Worm (Caenorhabditis elegans): ENCODE results near the gene math-45.
A peak's percentile ranks its signal among the peaks of the same experiment; 100 is the strongest.

Gene math-45

ce11 chrII:1482419-1482818 is 34.8 kb downstream of the math-45 start:
- no peak for TF ChIP-seq efl-1 (optimal IDR thresholded peaks at IDR 0.05)
- peak in 1 of 2 experiments; percentile 39 for TF ChIP-seq efl-1 (GFP tag; optimal IDR thresholded peaks at IDR 0.05 in 1 of 2)
- no peak for TF ChIP-seq egl-13 (tag; optimal IDR thresholded peaks at IDR 0.05)
- no peak for TF ChIP-seq nhr-71 (tag; optimal IDR thresholded peaks at IDR 0.05)

DNA sequence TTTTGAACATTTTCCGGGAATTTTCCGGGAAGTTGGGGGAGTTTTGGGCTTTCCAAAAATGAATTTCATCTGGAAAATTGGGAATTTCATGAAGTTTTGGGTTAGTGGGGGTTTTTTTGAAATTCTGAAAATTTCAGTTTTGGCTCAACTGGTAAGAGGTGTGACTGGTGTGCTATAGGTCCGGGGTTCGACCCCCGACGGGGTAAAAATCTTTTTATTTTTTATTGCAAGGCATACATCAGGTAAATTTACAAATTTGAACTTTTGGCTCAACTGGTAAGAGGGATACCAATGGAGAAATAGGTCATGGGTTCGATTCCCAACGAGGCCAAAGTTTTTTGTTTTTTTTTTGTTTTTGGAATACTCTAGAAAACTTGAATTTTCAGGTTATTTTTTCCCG is 35.6 kb downstream of the math-45 start:
- no peak for TF ChIP-seq zip-4 (GFP tag; optimal IDR thresholded peaks at IDR 0.05)
- TF ChIP-seq xbp-1 (tag; optimal IDR thresholded peaks at IDR 0.05), result no peak
- no peak for TF ChIP-seq nhr-12 (tag; optimal IDR thresholded peaks at IDR 0.05)
- TF ChIP-seq sptf-1 (tag; optimal IDR thresholded peaks at IDR 0.05), result no peak
- TF ChIP-seq efl-3 (GFP tag; optimal IDR thresholded peaks at IDR 0.05), result no peak
- TF ChIP-seq nhr-28 (tag; optimal IDR thresholded peaks at IDR 0.05), result no peak
- no peak for TF ChIP-seq C16A3.4 (tag; optimal IDR thresholded peaks at IDR 0.05)
- no peak for TF ChIP-seq hlh-17 (GFP tag; optimal IDR thresholded peaks at IDR 0.05; ENCODE audit: borderline replicate concordance)
- no peak for TF ChIP-seq lin-35 (GFP tag; optimal IDR thresholded peaks at IDR 0.05)
- TF ChIP-seq hpl-2 (GFP tag; optimal IDR thresholded peaks at IDR 0.05), result no peak
- TF ChIP-seq sox-4 (tag; optimal IDR thresholded peaks at IDR 0.05), result no peak
- no peak for TF ChIP-seq nhr-11 (tag; optimal IDR thresholded peaks at IDR 0.05)

- no peak for TF ChIP-seq efl-1 (optimal IDR thresholded peaks at IDR 0.05)
- peak in 1 of 2 experiments; percentile 61 for TF ChIP-seq efl-1 (GFP tag; optimal IDR thresholded peaks at IDR 0.05 in 1 of 2)
- TF ChIP-seq nhr-28 (tag; optimal IDR thresholded peaks at IDR 0.05), result no peak
- TF ChIP-seq dsc-1 (tag; optimal IDR thresholded peaks at IDR 0.05), result peak; percentile 20
Measured at ce11 chrII:1478522-1478921, 38.7 kb downstream of the math-45 start.

ce11 chrII:1477975-1478374 is 39.3 kb downstream of the math-45 start:
- TF ChIP-seq mef-2 (tag; optimal IDR thresholded peaks at IDR 0.05), result no peak
- TF ChIP-seq mab-9 (GFP tag; IDR thresholded peaks at IDR 0.05), result no peak
- TF ChIP-seq nhr-12 (tag; optimal IDR thresholded peaks at IDR 0.05), result no peak
- no peak for TF ChIP-seq efl-1 (optimal IDR thresholded peaks at IDR 0.05)
- TF ChIP-seq efl-1 (GFP tag; optimal IDR thresholded peaks at IDR 0.05 in 1 of 2), result peak in 1 of 2 experiments; percentile 60

ce11 chrII:1477295-1477694 is 40.0 kb downstream of the math-45 start:
- TF ChIP-seq ets-5 (GFP tag; IDR thresholded peaks at IDR 0.05) (no peak), dsc-1 (tag; optimal IDR thresholded peaks at IDR 0.05) (no peak), C34B4.2 (tag; optimal IDR thresholded peaks at IDR 0.05) (no peak), mep-1 (tag; optimal IDR thresholded peaks at IDR 0.05) (no peak), skn-1 (tag; optimal IDR thresholded peaks at IDR 0.05) (no peak), ama-1 (optimal IDR thresholded peaks at IDR 0.05) (no peak), jun-1 (tag; optimal IDR thresholded peaks at IDR 0.05) (no peak), swsn-7 (tag; optimal IDR thresholded peaks at IDR 0.05) (no peak), isw-1 (GFP tag; IDR thresholded peaks at IDR 0.05) (no peak), pag-3 (tag; optimal IDR thresholded peaks at IDR 0.05; ENCODE audit: borderline replicate concordance, insufficient read depth) (no peak)

DNA sequence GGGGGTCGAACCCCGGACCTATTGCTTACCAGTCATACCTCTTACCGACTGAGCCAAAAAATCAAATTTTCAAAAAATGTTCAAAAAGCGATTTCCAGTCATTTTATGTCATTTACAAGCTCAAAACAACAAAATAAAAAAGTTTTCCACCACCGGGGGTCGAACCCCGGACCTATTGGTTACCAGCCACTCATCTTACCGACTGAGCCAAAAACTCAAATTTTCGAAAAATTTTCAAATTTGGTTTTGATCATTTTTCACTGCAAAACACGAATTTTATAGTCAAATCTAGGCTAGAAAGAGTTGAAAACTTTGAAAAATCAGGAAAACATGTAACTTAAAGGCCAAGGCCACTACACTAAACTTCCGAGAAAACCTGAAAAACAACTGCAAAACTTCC is 41.2 kb downstream of the math-45 start:
- no peak for TF ChIP-seq C16A3.4 (tag; optimal IDR thresholded peaks at IDR 0.05)
- no peak for TF ChIP-seq egl-13 (tag; optimal IDR thresholded peaks at IDR 0.05)
- TF ChIP-seq unc-62 (GFP tag; optimal IDR thresholded peaks at IDR 0.05), result no peak
- no peak for TF ChIP-seq unc-130 (tag; optimal IDR thresholded peaks at IDR 0.05)
- no peak for TF ChIP-seq pqm-1 (tag; optimal IDR thresholded peaks at IDR 0.05)
- no peak for TF ChIP-seq blmp-1 (tag; optimal IDR thresholded peaks at IDR 0.05)
- no peak for TF ChIP-seq irx-1 (tag; optimal IDR thresholded peaks at IDR 0.05)
- TF ChIP-seq lin-35 (GFP tag; optimal IDR thresholded peaks at IDR 0.05), result no peak
- no peak for TF ChIP-seq ces-1 (GFP tag; optimal IDR thresholded peaks at IDR 0.05)
- no peak for TF ChIP-seq pag-3 (tag; optimal IDR thresholded peaks at IDR 0.05; ENCODE audit: borderline replicate concordance, insufficient read depth)
- TF ChIP-seq F16B12.6 (tag; optimal IDR thresholded peaks at IDR 0.05), result no peak
- TF ChIP-seq unc-98 (GFP tag; IDR thresholded peaks at IDR 0.05), result no peak
- TF ChIP-seq pax-3 (tag; optimal IDR thresholded peaks at IDR 0.05), result no peak
